Worm (Caenorhabditis elegans): ENCODE results near the gene ints-2.
"Not testable (repeated sequence)": the region's sequence is repeated elsewhere in the genome, so short reads cannot be mapped to it uniquely, and the experiment has no call there.

The ints-2 gene

DNA sequence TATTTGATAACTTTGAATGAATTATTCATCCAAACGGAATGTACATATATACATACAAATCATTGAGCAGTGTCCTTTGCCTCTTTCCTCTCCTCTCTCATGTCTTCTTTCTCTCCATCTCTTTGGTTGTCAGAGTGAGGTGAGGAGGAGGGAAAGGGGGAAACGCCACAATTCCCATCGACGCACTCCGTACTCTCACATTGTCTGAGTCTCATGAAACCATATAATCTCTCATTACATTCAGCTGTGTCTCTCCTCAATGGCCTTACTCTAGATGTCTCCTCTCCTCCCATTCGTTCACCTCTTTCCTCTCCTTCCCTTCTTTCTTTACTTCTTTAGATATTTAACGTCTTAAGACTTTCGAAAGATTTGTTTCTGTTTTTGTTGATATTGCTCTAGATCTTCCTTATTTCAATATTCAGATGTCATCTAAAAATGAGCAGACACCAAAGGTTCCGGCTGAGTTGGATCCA, 7.8 kb upstream of the ints-2 start, which contains the start of gene ceh-74:
ceh-74 (plus strand) TSS at position 423 of the 473 bp plus-strand sequence.
- TF ChIP-seq tab-1 (GFP tag; IDR thresholded peaks at IDR 0.05) (no peak), ztf-29 (GFP tag; IDR thresholded peaks at IDR 0.05) (no peak), T22C8.4 (GFP tag; IDR thresholded peaks at IDR 0.05) (no peak), flt-1 (GFP tag; IDR thresholded peaks at IDR 0.05) (no peak), med-1 (GFP tag; optimal IDR thresholded peaks at IDR 0.05; ENCODE audit: insufficient read depth) (no peak), ref-1 (GFP tag; conservative IDR thresholded peaks at IDR 0.05) (no peak), ztf-23 (GFP tag; IDR thresholded peaks at IDR 0.05) (no peak), cog-1 (tag; optimal IDR thresholded peaks at IDR 0.05) (no peak), klf-2 (GFP tag; conservative IDR thresholded peaks at IDR 0.05) (no peak)

DNA sequence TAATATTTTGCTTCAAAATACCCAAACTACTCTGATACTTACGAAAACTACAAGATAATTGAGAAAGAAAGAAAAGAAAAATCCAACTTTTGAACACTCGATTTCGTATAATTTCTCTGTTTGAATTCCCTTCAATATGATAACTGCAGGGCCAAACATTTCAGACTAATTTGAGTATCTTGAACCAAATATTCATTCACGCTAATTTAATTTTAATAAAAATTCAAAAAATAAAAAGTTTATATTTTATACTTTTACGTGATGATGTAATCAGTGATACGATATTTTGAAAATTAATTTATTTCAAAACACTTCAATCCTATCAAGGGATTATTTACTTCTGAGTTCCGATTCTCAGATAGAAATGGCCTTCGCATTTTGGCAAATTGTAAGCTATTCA, 5.5 kb upstream of the ints-2 start, which contains the start of gene ZC376.8:
ZC376.8 (plus strand) TSS at position 301 of the 400 bp plus-strand sequence.
- TF ChIP-seq klf-2 (GFP tag; conservative IDR thresholded peaks at IDR 0.05), result no peak
- no peak for TF ChIP-seq ztf-29 (GFP tag; IDR thresholded peaks at IDR 0.05)
- TF ChIP-seq ref-1 (GFP tag; conservative IDR thresholded peaks at IDR 0.05), result no peak
- no peak for TF ChIP-seq cog-1 (tag; optimal IDR thresholded peaks at IDR 0.05)
- TF ChIP-seq tab-1 (GFP tag; IDR thresholded peaks at IDR 0.05), result no peak
- no peak for TF ChIP-seq med-1 (GFP tag; optimal IDR thresholded peaks at IDR 0.05; ENCODE audit: insufficient read depth)
- TF ChIP-seq T22C8.4 (GFP tag; IDR thresholded peaks at IDR 0.05), result no peak
- TF ChIP-seq flt-1 (GFP tag; IDR thresholded peaks at IDR 0.05), result no peak
- TF ChIP-seq ztf-23 (GFP tag; IDR thresholded peaks at IDR 0.05), result no peak

DNA sequence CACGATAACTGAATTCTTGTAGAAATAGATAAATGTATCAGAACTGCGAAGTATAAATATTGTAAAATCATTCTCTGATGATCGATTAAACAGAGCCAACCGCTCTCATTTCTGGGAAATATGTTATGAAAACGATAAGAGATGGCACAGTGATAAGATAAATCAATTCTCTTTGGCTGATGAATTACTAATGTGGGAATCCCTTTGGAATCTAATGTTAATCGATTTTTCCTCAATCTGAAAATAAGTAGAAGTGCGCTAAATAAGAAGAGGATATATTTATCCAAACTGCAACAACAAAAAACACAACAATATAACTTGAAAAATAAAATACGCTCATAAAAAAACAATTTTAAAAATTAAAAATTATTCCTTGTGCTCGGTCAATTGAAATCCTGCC, 2.6 kb upstream of the ints-2 start, which contains the start of gene cest-2.3:
cest-2.3 (minus strand) TSS at position 101 of the 400 bp plus-strand sequence.
- TF ChIP-seq T22C8.4 (GFP tag; IDR thresholded peaks at IDR 0.05) (no peak), tab-1 (GFP tag; IDR thresholded peaks at IDR 0.05) (no peak), klf-2 (GFP tag; conservative IDR thresholded peaks at IDR 0.05) (no peak), cog-1 (tag; optimal IDR thresholded peaks at IDR 0.05) (no peak)

DNA sequence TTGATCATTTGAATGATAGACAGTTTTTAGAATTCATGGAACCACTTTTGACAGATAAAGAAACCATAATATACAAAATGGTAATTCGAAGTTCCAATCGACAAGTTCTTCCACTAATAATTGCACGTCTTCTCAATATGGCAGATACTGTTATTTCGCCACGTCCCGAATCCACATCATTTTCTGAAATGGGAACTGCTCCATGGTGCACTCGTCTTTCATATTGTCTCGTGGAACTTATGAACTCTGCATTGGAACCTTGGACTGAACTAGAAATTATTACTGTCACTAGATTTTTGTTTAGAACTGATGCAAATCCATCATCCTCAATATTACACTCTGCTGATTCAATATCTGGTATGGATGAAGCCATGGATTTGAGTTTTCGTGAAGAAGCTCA, 1.6 kb downstream of the ints-2 start:
- no peak for TF ChIP-seq klf-2 (GFP tag; conservative IDR thresholded peaks at IDR 0.05)

DNA sequence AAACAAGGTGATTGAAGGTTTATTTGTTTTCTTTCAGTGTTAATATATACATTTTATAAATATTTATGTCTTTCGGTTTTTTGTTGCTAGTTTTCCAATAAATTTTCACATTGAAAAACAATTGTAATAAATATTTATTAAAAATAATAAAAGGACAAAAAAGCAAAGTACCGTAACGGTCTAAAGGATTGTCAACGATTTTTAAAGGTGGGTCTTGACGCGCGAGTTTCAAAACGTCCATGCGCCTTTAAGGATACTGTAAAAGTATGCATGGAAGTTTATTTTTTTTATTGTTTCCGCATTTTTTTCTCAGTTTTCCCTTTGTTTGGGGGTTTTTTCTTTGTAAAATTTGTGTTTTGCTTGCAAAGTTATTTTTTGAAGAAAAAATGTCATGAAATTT, 7.4 kb downstream of the ints-2 start:
- TF ChIP-seq ztf-29 (GFP tag; IDR thresholded peaks at IDR 0.05) (no peak), ztf-23 (GFP tag; IDR thresholded peaks at IDR 0.05) (no peak), med-1 (GFP tag; optimal IDR thresholded peaks at IDR 0.05; ENCODE audit: insufficient read depth) (no peak), klf-2 (GFP tag; conservative IDR thresholded peaks at IDR 0.05) (no peak)

DNA sequence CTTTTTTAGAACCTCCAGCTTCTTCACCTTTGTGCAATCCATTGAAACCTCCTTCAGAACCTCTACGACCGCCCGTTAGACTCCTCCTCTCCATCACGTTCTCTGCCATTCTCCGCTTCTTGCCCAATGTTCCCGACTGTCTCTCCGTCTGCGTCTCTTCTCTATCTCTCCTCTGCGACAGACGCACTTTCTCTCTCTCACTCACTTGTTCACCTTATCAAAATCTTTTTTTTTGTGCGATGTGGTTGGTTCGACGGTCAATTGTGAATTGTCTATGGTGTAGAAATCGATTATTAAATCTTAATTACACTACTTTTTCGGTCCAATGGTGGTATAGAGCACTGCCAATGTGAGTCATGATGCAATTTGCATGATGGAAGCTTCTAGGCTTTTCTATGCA, 8.0 kb downstream of the ints-2 start, which contains the start of gene atfs-1:
atfs-1 (plus strand) TSS at position 213 of the 400 bp plus-strand sequence.
- TF ChIP-seq flt-1 (GFP tag; IDR thresholded peaks at IDR 0.05) (no peak), T22C8.4 (GFP tag; IDR thresholded peaks at IDR 0.05) (no peak), klf-2 (GFP tag; conservative IDR thresholded peaks at IDR 0.05) (no peak), ztf-23 (GFP tag; IDR thresholded peaks at IDR 0.05) (no peak), cog-1 (tag; optimal IDR thresholded peaks at IDR 0.05) (no peak), tab-1 (GFP tag; IDR thresholded peaks at IDR 0.05) (no peak), ref-1 (GFP tag; conservative IDR thresholded peaks at IDR 0.05) (no peak), med-1 (GFP tag; optimal IDR thresholded peaks at IDR 0.05; ENCODE audit: insufficient read depth) (no peak), ztf-29 (GFP tag; IDR thresholded peaks at IDR 0.05) (no peak)

DNA sequence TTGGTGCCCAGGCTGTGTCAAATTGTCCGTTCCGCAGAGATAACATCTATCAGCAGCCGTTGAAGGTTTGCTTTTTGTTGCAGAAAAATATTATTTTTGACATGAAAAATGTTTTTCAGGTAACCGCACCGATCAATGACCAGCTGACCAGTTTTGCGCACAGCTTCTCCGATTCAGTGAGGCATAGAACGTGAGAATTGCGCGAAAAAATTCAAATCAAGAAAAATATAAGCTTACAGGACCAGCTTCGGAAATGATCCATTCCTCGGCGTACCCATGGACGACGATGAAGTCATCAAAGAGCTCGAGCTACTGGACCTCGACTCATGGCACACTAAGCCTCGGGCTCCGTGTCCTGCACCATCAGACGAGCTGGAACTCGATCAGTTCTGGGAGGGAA, 9.0 kb downstream of the ints-2 start:
- no peak for TF ChIP-seq ztf-23 (GFP tag; IDR thresholded peaks at IDR 0.05)
- TF ChIP-seq ref-1 (GFP tag; conservative IDR thresholded peaks at IDR 0.05), result no peak
- TF ChIP-seq ztf-29 (GFP tag; IDR thresholded peaks at IDR 0.05), result no peak
- no peak for TF ChIP-seq tab-1 (GFP tag; IDR thresholded peaks at IDR 0.05)
- TF ChIP-seq med-1 (GFP tag; optimal IDR thresholded peaks at IDR 0.05; ENCODE audit: insufficient read depth), result no peak
- no peak for TF ChIP-seq klf-2 (GFP tag; conservative IDR thresholded peaks at IDR 0.05)
- no peak for TF ChIP-seq cog-1 (tag; optimal IDR thresholded peaks at IDR 0.05)
- TF ChIP-seq T22C8.4 (GFP tag; IDR thresholded peaks at IDR 0.05), result no peak
- no peak for TF ChIP-seq flt-1 (GFP tag; IDR thresholded peaks at IDR 0.05)

DNA sequence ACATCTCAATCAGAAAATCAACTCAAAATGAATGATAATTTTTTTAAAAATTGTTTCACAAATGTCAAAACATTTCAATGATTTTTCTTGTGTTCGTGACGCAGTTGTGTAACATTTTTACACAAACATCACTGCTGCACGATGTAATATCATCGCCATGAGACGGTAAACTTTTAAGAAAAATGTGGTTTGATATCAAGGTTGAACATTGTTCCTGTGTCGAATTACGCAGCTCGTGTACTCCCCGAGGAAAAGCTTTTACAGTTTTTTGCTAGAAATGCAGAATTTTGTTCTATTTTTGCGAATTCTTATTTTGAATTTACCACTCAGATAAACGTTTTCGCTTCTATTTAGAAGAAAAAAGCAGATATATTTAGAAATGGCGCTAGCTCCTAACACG, 12.2 kb downstream of the ints-2 start:
- TF ChIP-seq ztf-23 (GFP tag; IDR thresholded peaks at IDR 0.05), result no peak
- no peak for TF ChIP-seq ztf-29 (GFP tag; IDR thresholded peaks at IDR 0.05)
- no peak for TF ChIP-seq cog-1 (tag; optimal IDR thresholded peaks at IDR 0.05)
- TF ChIP-seq tab-1 (GFP tag; IDR thresholded peaks at IDR 0.05), result no peak
- TF ChIP-seq klf-2 (GFP tag; conservative IDR thresholded peaks at IDR 0.05), result no peak
- no peak for TF ChIP-seq ref-1 (GFP tag; conservative IDR thresholded peaks at IDR 0.05)
- no peak for TF ChIP-seq flt-1 (GFP tag; IDR thresholded peaks at IDR 0.05)
- TF ChIP-seq med-1 (GFP tag; optimal IDR thresholded peaks at IDR 0.05; ENCODE audit: insufficient read depth), result no peak
- TF ChIP-seq T22C8.4 (GFP tag; IDR thresholded peaks at IDR 0.05), result no peak

ce11 chrV:14200086-14200485, 14.6 kb downstream of the ints-2 start:
- TF ChIP-seq tab-1 (GFP tag; IDR thresholded peaks at IDR 0.05) (no peak), ref-1 (GFP tag; conservative IDR thresholded peaks at IDR 0.05) (no peak), flt-1 (GFP tag; IDR thresholded peaks at IDR 0.05) (no peak), cog-1 (tag; optimal IDR thresholded peaks at IDR 0.05) (no peak)

- not testable (repeated sequence) for TF ChIP-seq klf-2 (GFP tag; conservative IDR thresholded peaks at IDR 0.05); med-1 (GFP tag; optimal IDR thresholded peaks at IDR 0.05; ENCODE audit: insufficient read depth); tab-1 (GFP tag; IDR thresholded peaks at IDR 0.05)
Measured at ce11 chrV:14205214-14205613, 19.7 kb downstream of the ints-2 start, which contains the start of gene T16A9.3. TSS of gene T16A9.3 (plus strand) at chrV:14205514.

- TF ChIP-seq T22C8.4 (GFP tag; IDR thresholded peaks at IDR 0.05), result no peak
- TF ChIP-seq ztf-29 (GFP tag; IDR thresholded peaks at IDR 0.05), result no peak
- no peak for TF ChIP-seq cog-1 (tag; optimal IDR thresholded peaks at IDR 0.05)
- TF ChIP-seq tab-1 (GFP tag; IDR thresholded peaks at IDR 0.05), result no peak
- TF ChIP-seq ref-1 (GFP tag; conservative IDR thresholded peaks at IDR 0.05), result no peak
- no peak for TF ChIP-seq klf-2 (GFP tag; conservative IDR thresholded peaks at IDR 0.05)
- TF ChIP-seq med-1 (GFP tag; optimal IDR thresholded peaks at IDR 0.05; ENCODE audit: insufficient read depth), result no peak
- TF ChIP-seq flt-1 (GFP tag; IDR thresholded peaks at IDR 0.05), result no peak
- no peak for TF ChIP-seq ztf-23 (GFP tag; IDR thresholded peaks at IDR 0.05)
Measured at ce11 chrV:14210743-14211142, 25.3 kb downstream of the ints-2 start, which contains the start of gene str-230. TSS of gene str-230 (minus strand) at chrV:14210843.

Measured in whole organism, midembryonic.